Fruit fly (Drosophila melanogaster): ENCODE results near the gene alphaKap4.

DNA sequence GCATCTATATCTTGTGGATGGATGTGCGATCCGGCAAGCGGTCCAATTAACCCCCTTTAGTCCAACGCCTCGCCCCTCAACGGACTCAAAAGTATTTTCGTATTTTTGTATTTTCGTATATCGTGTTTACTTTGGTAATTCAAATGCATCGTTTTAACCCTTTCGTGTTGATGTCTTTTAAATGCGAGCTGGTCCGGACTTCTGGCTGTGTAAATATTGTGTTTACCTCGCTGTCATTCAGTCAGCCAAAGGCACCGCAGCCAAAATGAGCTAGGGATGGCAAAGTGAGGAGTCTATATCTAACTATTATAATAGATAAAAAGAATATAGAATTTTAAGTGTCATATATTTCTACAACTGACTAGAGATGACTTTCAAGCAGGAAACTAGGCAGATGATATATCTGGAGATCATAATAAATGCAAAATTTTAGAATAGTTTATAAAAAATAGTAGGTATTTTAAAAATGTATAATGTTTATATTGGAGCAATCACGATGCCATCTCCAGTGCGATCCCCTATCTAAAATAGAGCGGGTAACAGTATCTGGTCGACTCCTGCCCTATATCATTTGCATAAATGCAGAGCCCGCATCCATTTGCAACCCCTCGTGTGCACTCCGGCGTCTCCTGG lies 27.1 kb downstream of the alphaKap4 start:
- TF ChIP-seq dl (GFP tag; optimal IDR thresholded peaks at IDR 0.05; ENCODE audit: insufficient read depth in 1 of 2, partially characterized antibody in 2 of 2) = no peak
- no peak for TF ChIP-seq sage (GFP tag; optimal IDR thresholded peaks at IDR 0.05)
- no peak for TF ChIP-seq woc (GFP tag; optimal IDR thresholded peaks at IDR 0.05)

All from whole organism, wandering third instar larva.